Worm (Caenorhabditis elegans): ENCODE measurements around the gene H35N09.1.

DNA sequence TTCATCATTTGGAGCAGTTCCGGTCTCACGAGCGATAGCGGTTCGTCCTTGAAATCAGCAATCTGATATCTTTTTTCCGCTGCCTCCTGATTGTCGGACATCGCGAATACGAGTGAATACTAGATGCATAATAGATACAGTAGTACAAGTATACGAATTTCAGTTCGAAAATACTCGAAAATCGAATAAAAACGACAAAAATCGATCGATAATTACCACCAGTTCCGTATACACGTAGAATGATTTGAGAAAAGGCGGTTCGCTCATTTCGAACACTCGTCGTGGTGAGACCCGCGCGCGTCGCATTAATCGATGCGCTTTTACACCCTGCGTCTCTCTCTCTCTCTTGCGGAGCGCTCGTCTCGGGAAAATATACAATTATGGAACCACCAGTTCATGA lies 41.9 kb downstream of the H35N09.1 start, which contains the start of gene F12D9.2:
- TF ChIP-seq sox-2 (GFP tag; IDR thresholded peaks at IDR 0.05): no peak
- TF ChIP-seq pat-9 (tag; optimal IDR thresholded peaks at IDR 0.05): no peak
- TF ChIP-seq nhr-11 (tag; optimal IDR thresholded peaks at IDR 0.05): no peak
- no peak for TF ChIP-seq F13H6.1 (tag; optimal IDR thresholded peaks at IDR 0.05)
- no peak for TF ChIP-seq sox-4 (tag; optimal IDR thresholded peaks at IDR 0.05)
- no peak for TF ChIP-seq pag-3 (tag; optimal IDR thresholded peaks at IDR 0.05; ENCODE audit: borderline replicate concordance)
- TF ChIP-seq tbx-2 (tag; optimal IDR thresholded peaks at IDR 0.05): no peak
- no peak for TF ChIP-seq K09A11.1 (tag; optimal IDR thresholded peaks at IDR 0.05; ENCODE audit: insufficient read depth)
- no peak for TF ChIP-seq pros-1 (tag; optimal IDR thresholded peaks at IDR 0.05)
- no peak for TF ChIP-seq ttx-3 (tag; optimal IDR thresholded peaks at IDR 0.05)
- TF ChIP-seq hlh-15 (tag; optimal IDR thresholded peaks at IDR 0.05): no peak
- TF ChIP-seq dve-1 (tag; optimal IDR thresholded peaks at IDR 0.05): no peak
- no peak for TF ChIP-seq ceh-2 (tag; optimal IDR thresholded peaks at IDR 0.05)
- no peak for TF ChIP-seq ama-1 (optimal IDR thresholded peaks at IDR 0.05)

All from whole organism, late embryonic.